Fruit fly (Drosophila melanogaster) whole organism, wandering third instar larva: Measurements from ENCODE around the gene CG10333.

Source experiments
- Abd-B ChIP-seq: fragments of >200 bp; optimal IDR thresholded peaks from 2 replicates; lab custom pipeline; 2017; ENCODE audit warnings: missing biosample characterization, missing genetic modification characterization
- CG32264 ChIP-seq: fragments of 200-800 bp; sonication (Bioruptor generic); optimal IDR thresholded peaks from 2 replicates; lab custom pipeline; 2016; ENCODE audit warnings: missing biosample characterization, missing genetic modification characterization
- CG9705 ChIP-seq: fragments of 200-800 bp; sonication (Bioruptor generic); optimal IDR thresholded peaks from 2 replicates; lab custom pipeline; 2018; ENCODE audit warnings: missing biosample characterization, mild to moderate bottlenecking, missing genetic modification characterization
- CrebA ChIP-seq: fragments of 200-800 bp; sonication (Bioruptor generic); optimal IDR thresholded peaks from 2 replicates; lab custom pipeline; 2016; ENCODE audit warnings: missing biosample characterization, mild to moderate bottlenecking, missing genetic modification characterization, borderline replicate concordance
- Dfd ChIP-seq: fragments of >200 bp; optimal IDR thresholded peaks from 2 replicates; lab custom pipeline; 2017; ENCODE audit warnings: missing biosample characterization, missing genetic modification characterization
- Dif ChIP-seq: fragments of 200-275, 200-300 bp; sonication (Bioruptor generic); optimal IDR thresholded peaks from 2 replicates; lab custom pipeline; 2018; ENCODE audit warnings: missing biosample characterization, missing genetic modification characterization; ENCODE audit not compliant: partially characterized antibody
- GATAd ChIP-seq: sonication (Bioruptor generic); optimal IDR thresholded peaks from 2 replicates; lab custom pipeline; 2016; ENCODE audit warnings: missing biosample characterization, missing genetic modification characterization
- HLH106 ChIP-seq: fragments of 200-800 bp; optimal IDR thresholded peaks from 3 replicates; lab custom pipeline; 2019; ENCODE audit warnings: missing biosample characterization, mild to moderate bottlenecking, missing genetic modification characterization, moderate library complexity
- Hnf4 ChIP-seq: fragments of 200-800 bp; sonication (Bioruptor generic); optimal IDR thresholded peaks from 2 replicates; lab custom pipeline; 2016; ENCODE audit warnings: missing biosample characterization, mild to moderate bottlenecking, missing genetic modification characterization
- Hr78 ChIP-seq: fragments of >200 bp; optimal IDR thresholded peaks from 2 replicates; lab custom pipeline; 2017; ENCODE audit warnings: missing biosample characterization, missing genetic modification characterization
- Hr83 ChIP-seq: fragments of 200-300 bp; sonication (Bioruptor generic); optimal IDR thresholded peaks from 2 replicates; lab custom pipeline; 2016; ENCODE audit warnings: missing biosample characterization, mild to moderate bottlenecking, missing genetic modification characterization, moderate library complexity; ENCODE audit not compliant: poor library complexity, severe bottlenecking
- Jra ChIP-seq: sonication (Bioruptor generic); optimal IDR thresholded peaks from 2 replicates; lab custom pipeline; 2016; ENCODE audit warnings: missing biosample characterization, missing genetic modification characterization
- Mio ChIP-seq: sonication (Bioruptor generic); optimal IDR thresholded peaks from 2 replicates; lab custom pipeline; 2016; ENCODE audit warnings: missing biosample characterization, missing genetic modification characterization
- Myc ChIP-seq: fragments of >200 bp; optimal IDR thresholded peaks from 2 replicates; lab custom pipeline; 2017
- N ChIP-seq: fragments of >200 bp; optimal IDR thresholded peaks from 2 replicates; lab custom pipeline; 2018; ENCODE audit warnings: missing biosample characterization, missing external identifiers, missing genetic modification characterization
- OdsH ChIP-seq: fragments of 200-800 bp; sonication (Bioruptor generic); optimal IDR thresholded peaks from 2 replicates; lab custom pipeline; 2016; ENCODE audit warnings: missing biosample characterization, mild to moderate bottlenecking, missing genetic modification characterization
- Rel ChIP-seq, 2 experiments: fragments of 200-800 bp; sonication (Bioruptor generic) in 1 of 2; optimal IDR thresholded peaks; 2 replicates in 1 of 2; 3 replicates in 1 of 2; lab custom pipeline; 2016 to 2019; ENCODE audit warnings: mild to moderate bottlenecking in 2 of 2, missing biosample characterization in 2 of 2, missing genetic modification characterization in 2 of 2, moderate library complexity in 1 of 2
- Sp1 ChIP-seq: fragments of 200-800 bp; sonication (Bioruptor generic); optimal IDR thresholded peaks from 3 replicates; lab custom pipeline; 2019; ENCODE audit warnings: missing biosample characterization, mild to moderate bottlenecking, missing genetic modification characterization, moderate library complexity
- Vsx2 ChIP-seq: fragments of 200-300, 225-300 bp; sonication (Bioruptor generic); optimal IDR thresholded peaks from 2 replicates; lab custom pipeline; 2018; ENCODE audit warnings: missing biosample characterization, missing genetic modification characterization; ENCODE audit not compliant: partially characterized antibody
- br ChIP-seq: fragments of 200-800 bp; sonication (Bioruptor generic); optimal IDR thresholded peaks from 2 replicates; lab custom pipeline; 2016; ENCODE audit warnings: missing biosample characterization, missing genetic modification characterization
- brk ChIP-seq: fragments of 200-800 bp; sonication (Bioruptor generic); optimal IDR thresholded peaks from 2 replicates; lab custom pipeline; 2016; ENCODE audit warnings: missing biosample characterization, mild to moderate bottlenecking, missing genetic modification characterization
- dl ChIP-seq, 2 experiments: fragments of 175-275, 200-275 bp in 1 of 2; fragments of 200-275 bp in 1 of 2; sonication (Bioruptor generic); optimal IDR thresholded peaks; lab custom pipeline; 2018; ENCODE audit warnings: mild to moderate bottlenecking in 2 of 2, missing biosample characterization in 2 of 2, missing genetic modification characterization in 2 of 2, moderate library complexity in 2 of 2; ENCODE audit not compliant: partially characterized antibody in 2 of 2, insufficient read depth in 1 of 2
- dmrt93B ChIP-seq: fragments of 200-800 bp; sonication (Bioruptor generic); optimal IDR thresholded peaks from 2 replicates; lab custom pipeline; 2018; ENCODE audit warnings: missing biosample characterization, mild to moderate bottlenecking, missing genetic modification characterization
- dsf ChIP-seq: sonication (Bioruptor generic); optimal IDR thresholded peaks from 2 replicates; lab custom pipeline; 2016; ENCODE audit warnings: missing biosample characterization, missing genetic modification characterization, borderline replicate concordance
- ey ChIP-seq: fragments of 200-800 bp; sonication (Bioruptor generic); optimal IDR thresholded peaks from 2 replicates; lab custom pipeline; 2016; ENCODE audit warnings: missing biosample characterization, missing genetic modification characterization
- foxo ChIP-seq, 2 experiments: fragments of 200-800 bp; sonication (Bioruptor generic); optimal IDR thresholded peaks; 2 replicates in 1 of 2; 3 replicates in 1 of 2; lab custom pipeline; 2016 to 2017; ENCODE audit warnings: missing biosample characterization in 2 of 2, missing genetic modification characterization in 2 of 2
- fru ChIP-seq: fragments of 200-800 bp; sonication (Bioruptor generic); optimal IDR thresholded peaks from 3 replicates; lab custom pipeline; 2016; ENCODE audit warnings: missing biosample characterization, mild to moderate bottlenecking, missing genetic modification characterization
- h ChIP-seq: fragments of 200-800 bp; sonication (Bioruptor generic); optimal IDR thresholded peaks from 3 replicates; lab custom pipeline; 2016; ENCODE audit warnings: missing biosample characterization, mild to moderate bottlenecking, missing genetic modification characterization
- jim ChIP-seq: fragments of 175-275, 200-325 bp; sonication (Bioruptor generic); optimal IDR thresholded peaks from 2 replicates; lab custom pipeline; 2016; ENCODE audit warnings: missing biosample characterization, mild to moderate bottlenecking, missing genetic modification characterization
- lola ChIP-seq: fragments of >200 bp; optimal IDR thresholded peaks from 2 replicates; lab custom pipeline; 2017; ENCODE audit warnings: missing biosample characterization, missing genetic modification characterization
- pan ChIP-seq: fragments of >200 bp; optimal IDR thresholded peaks from 2 replicates; lab custom pipeline; 2017
- psq ChIP-seq: fragments of 200-800 bp; sonication (Bioruptor generic); optimal IDR thresholded peaks from 3 replicates; lab custom pipeline; 2017; ENCODE audit warnings: missing biosample characterization, mild to moderate bottlenecking, missing genetic modification characterization, moderate library complexity
- rgr ChIP-seq: fragments of 200-800 bp; sonication (Bioruptor generic); optimal IDR thresholded peaks from 3 replicates; lab custom pipeline; 2016; ENCODE audit warnings: missing biosample characterization, mild to moderate bottlenecking, missing genetic modification characterization
- sage ChIP-seq: fragments of 200-800 bp; sonication (Bioruptor generic); optimal IDR thresholded peaks from 2 replicates; lab custom pipeline; 2016; ENCODE audit warnings: missing biosample characterization, mild to moderate bottlenecking, missing genetic modification characterization
- sv ChIP-seq: fragments of 200-800 bp; sonication (Bioruptor generic); optimal IDR thresholded peaks from 3 replicates; lab custom pipeline; 2016; ENCODE audit warnings: missing biosample characterization, missing genetic modification characterization
- tai ChIP-seq: sonication (Bioruptor generic); optimal IDR thresholded peaks from 2 replicates; lab custom pipeline; 2016; ENCODE audit warnings: missing biosample characterization, missing genetic modification characterization
- usp ChIP-seq: fragments of >200 bp; optimal IDR thresholded peaks from 2 replicates; lab custom pipeline; 2017; ENCODE audit warnings: missing biosample characterization, missing genetic modification characterization
- woc ChIP-seq: sonication (Bioruptor generic); optimal IDR thresholded peaks from 2 replicates; lab custom pipeline; 2016; ENCODE audit warnings: missing biosample characterization, mild to moderate bottlenecking, missing genetic modification characterization

The CG10333 gene

dm6 chr2L:18625470-18625869 is 18.8 kb downstream of the CG10333 start:
- TF ChIP-seq Hnf4 (GFP tag; lab: Kevin White, UChicago) (no peak), dsf (GFP tag; lab: Kevin White, UChicago) (no peak), Hr83 (GFP tag; lab: Kevin White, UChicago) (no peak), usp (no peak), CG32264 (no peak), Vsx2 (GFP tag; lab: Kevin White, UChicago) (no peak), OdsH (GFP tag; lab: Kevin White, UChicago) (no peak)

DNA sequence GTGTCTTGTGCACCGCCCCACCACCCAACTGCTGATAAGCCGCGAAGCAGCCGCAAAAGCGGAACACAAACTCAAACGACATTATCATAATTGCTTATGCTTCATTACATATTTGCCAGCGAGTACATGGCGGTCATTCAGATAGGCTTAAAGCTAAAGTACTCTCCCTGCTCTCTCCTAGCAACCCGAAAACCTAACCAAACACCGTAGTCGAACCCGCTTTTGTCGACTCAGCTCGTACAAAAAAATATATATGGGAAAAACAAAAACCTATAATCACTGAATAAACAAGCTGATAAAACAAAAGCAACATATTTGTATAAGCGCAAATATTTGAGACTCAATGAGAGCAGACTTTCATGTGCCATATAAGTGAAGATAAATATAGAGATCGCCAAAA is 20.4 kb downstream of the CG10333 start:
- peak; percentile 14 for TF ChIP-seq CG9705
- TF ChIP-seq Dfd, result no peak
- TF ChIP-seq Sp1 (GFP tag; lab: Kevin White, UChicago), result peak; percentile 69
- no peak for TF ChIP-seq Mio (GFP tag; lab: Kevin White, UChicago)
- TF ChIP-seq Dif (GFP tag; lab: Kevin White, UChicago), result no peak
- TF ChIP-seq Jra (GFP tag; lab: Kevin White, UChicago), result peak; percentile 78
- TF ChIP-seq OdsH (GFP tag; lab: Kevin White, UChicago), result peak; percentile 91
- peak; percentile 92 for TF ChIP-seq h
- peak; percentile 38 for TF ChIP-seq dmrt93B (GFP tag; lab: Kevin White, UChicago)
- no peak for TF ChIP-seq Hr78 (GFP tag; lab: Kevin White, UChicago)
- peak; percentile 63 for TF ChIP-seq ey (GFP tag; lab: Kevin White, UChicago)
- TF ChIP-seq tai (GFP tag; lab: Kevin White, UChicago), result peak; percentile 84
- TF ChIP-seq Abd-B (GFP tag; lab: Kevin White, UChicago), result no peak
- TF ChIP-seq psq (GFP tag; lab: Kevin White, UChicago), result peak; percentile 67
- TF ChIP-seq GATAd, result no peak
- peak; percentile 84 for TF ChIP-seq br (GFP tag; lab: Kevin White, UChicago)
- peak; percentile 95 for TF ChIP-seq Hr83 (GFP tag; lab: Kevin White, UChicago)
- peak; percentile 90 for TF ChIP-seq Hnf4 (GFP tag; lab: Kevin White, UChicago)
- peak; percentile 69 for TF ChIP-seq CrebA (GFP tag; lab: Kevin White, UChicago)
- peak; percentile 87 for TF ChIP-seq brk (GFP tag; lab: Kevin White, UChicago)
- peak; percentile 82 for TF ChIP-seq jim (GFP tag; lab: Kevin White, UChicago)
- TF ChIP-seq woc (GFP tag; lab: Kevin White, UChicago), result peak; percentile 10
- TF ChIP-seq Vsx2 (GFP tag; lab: Kevin White, UChicago), result no peak
- peak; percentile 45 for TF ChIP-seq HLH106
- TF ChIP-seq N (GFP tag; lab: Kevin White, UChicago), result no peak
- TF ChIP-seq rgr, result peak; percentile 92
- peak; percentile 72 for TF ChIP-seq sv
- TF ChIP-seq dl (GFP tag; optimal IDR thresholded peaks at IDR 0.05; lab: Kevin White, UChicago; ENCODE audit: insufficient read depth in 1 of 2, partially characterized antibody in 2 of 2), result no peak
- TF ChIP-seq usp, result no peak
- TF ChIP-seq dsf (GFP tag; lab: Kevin White, UChicago), result peak; percentile 46
- TF ChIP-seq CG32264, result peak; percentile 78
- no peak for TF ChIP-seq pan (lab: Kevin White, UChicago)
- peak; percentile 61 for TF ChIP-seq sage
- no peak for TF ChIP-seq lola (GFP tag; lab: Kevin White, UChicago)
- no peak for TF ChIP-seq Myc
- TF ChIP-seq fru (GFP tag; lab: Kevin White, UChicago), result peak; percentile 79
- TF ChIP-seq Rel (GFP tag; optimal IDR thresholded peaks at IDR 0.05; lab: Kevin White, UChicago), result peak; percentile 37
- TF ChIP-seq Rel (tag; optimal IDR thresholded peaks at IDR 0.05; lab: Kevin White, UChicago), result peak; percentile 61
- peak; percentile 26 to 76 for TF ChIP-seq foxo (GFP tag; optimal IDR thresholded peaks at IDR 0.05; lab: Kevin White, UChicago)

- no peak for TF ChIP-seq Abd-B (GFP tag; lab: Kevin White, UChicago)
- no peak for TF ChIP-seq brk (GFP tag; lab: Kevin White, UChicago)
- TF ChIP-seq br (GFP tag; lab: Kevin White, UChicago), result peak; percentile 64
- peak; percentile 64 for TF ChIP-seq Sp1 (GFP tag; lab: Kevin White, UChicago)
- TF ChIP-seq rgr, result peak; percentile 58
- TF ChIP-seq CrebA (GFP tag; lab: Kevin White, UChicago), result no peak
- TF ChIP-seq h, result peak; percentile 64
- TF ChIP-seq pan (lab: Kevin White, UChicago), result no peak
- no peak for TF ChIP-seq Myc
- TF ChIP-seq woc (GFP tag; lab: Kevin White, UChicago), result peak; percentile 42
- no peak for TF ChIP-seq Rel (GFP tag; optimal IDR thresholded peaks at IDR 0.05; lab: Kevin White, UChicago)
- TF ChIP-seq Rel (tag; optimal IDR thresholded peaks at IDR 0.05; lab: Kevin White, UChicago), result no peak
- no peak for TF ChIP-seq lola (GFP tag; lab: Kevin White, UChicago)
- TF ChIP-seq dl (GFP tag; optimal IDR thresholded peaks at IDR 0.05; lab: Kevin White, UChicago; ENCODE audit: insufficient read depth in 1 of 2, partially characterized antibody in 2 of 2), result no peak
- peak; percentile 39 for TF ChIP-seq dmrt93B (GFP tag; lab: Kevin White, UChicago)
- no peak for TF ChIP-seq jim (GFP tag; lab: Kevin White, UChicago)
- peak; percentile 56 for TF ChIP-seq OdsH (GFP tag; lab: Kevin White, UChicago)
- TF ChIP-seq Dif (GFP tag; lab: Kevin White, UChicago), result no peak
- no peak for TF ChIP-seq Jra (GFP tag; lab: Kevin White, UChicago)
- TF ChIP-seq CG32264, result no peak
- TF ChIP-seq fru (GFP tag; lab: Kevin White, UChicago), result peak; percentile 81
- peak in 1 of 2 experiments; percentile 78 for TF ChIP-seq foxo (GFP tag; optimal IDR thresholded peaks at IDR 0.05; lab: Kevin White, UChicago)
- TF ChIP-seq sv, result no peak
- TF ChIP-seq Hr83 (GFP tag; lab: Kevin White, UChicago), result no peak
- no peak for TF ChIP-seq tai (GFP tag; lab: Kevin White, UChicago)
- TF ChIP-seq Dfd, result no peak
- TF ChIP-seq Hr78 (GFP tag; lab: Kevin White, UChicago), result no peak
- TF ChIP-seq HLH106, result peak; percentile 54
- TF ChIP-seq N (GFP tag; lab: Kevin White, UChicago), result no peak
- peak; percentile 41 for TF ChIP-seq Hnf4 (GFP tag; lab: Kevin White, UChicago)
- TF ChIP-seq Mio (GFP tag; lab: Kevin White, UChicago), result no peak
- no peak for TF ChIP-seq dsf (GFP tag; lab: Kevin White, UChicago)
- no peak for TF ChIP-seq GATAd
- TF ChIP-seq usp, result no peak
- peak; percentile 70 for TF ChIP-seq ey (GFP tag; lab: Kevin White, UChicago)
- TF ChIP-seq Vsx2 (GFP tag; lab: Kevin White, UChicago), result no peak
Observed at dm6 chr2L:18628104-18628503, 21.5 kb downstream of the CG10333 start.
